Fruit fly (Drosophila melanogaster) whole organism, prepupa: Measurements from ENCODE around the gene CG31207.

Experiments used
- Blimp-1 ChIP-seq: fragments of 200-800 bp; sonication (Bioruptor generic); optimal IDR thresholded peaks from 3 replicates; lab custom pipeline; 2017; ENCODE audit warnings: missing biosample characterization, missing genetic modification characterization, mild to moderate bottlenecking, moderate library complexity, missing genetic modification reagents
- CG15336 ChIP-seq: fragments of 200-800 bp; sonication (Bioruptor generic); IDR thresholded peaks from 2 replicates; pipeline ENCODE4 v1.3.6; 2022; ENCODE audit warnings: missing biosample characterization, missing genetic modification characterization
- CG16779 ChIP-seq: fragments of 200-800 bp; sonication (Bioruptor generic); optimal IDR thresholded peaks from 3 replicates; lab custom pipeline; 2017; ENCODE audit warnings: missing biosample characterization, mild to moderate bottlenecking, missing genetic modification characterization
- Eip78C ChIP-seq: fragments of 200-800 bp; sonication (Bioruptor generic); peaks from one replicate; lab custom pipeline; 2016; ENCODE audit warnings: missing biosample characterization, missing genetic modification characterization
- Hr38 ChIP-seq: sonication (Bioruptor generic); optimal IDR thresholded peaks from 2 replicates; lab custom pipeline; 2016; ENCODE audit warnings: missing biosample characterization, missing genetic modification characterization
- Hr39 ChIP-seq: fragments of 200-800 bp; sonication (Bioruptor generic); optimal IDR thresholded peaks from 2 replicates; lab custom pipeline; 2016; ENCODE audit warnings: missing biosample characterization, missing genetic modification characterization
- Lpt ChIP-seq: fragments of 200-800 bp; sonication (Bioruptor generic); optimal IDR thresholded peaks from 3 replicates; lab custom pipeline; 2016; ENCODE audit warnings: missing biosample characterization, missing genetic modification characterization
- cyc ChIP-seq: fragments of 200-800 bp; sonication (Bioruptor generic); optimal IDR thresholded peaks from 3 replicates; lab custom pipeline; 2016; ENCODE audit warnings: missing biosample characterization, missing genetic modification characterization
- eg ChIP-seq: fragments of 200-800 bp; sonication (Bioruptor generic); IDR thresholded peaks from 3 replicates; pipeline ENCODE4 v1.3.6; 2022; ENCODE audit warnings: missing biosample characterization, missing genetic modification characterization
- fd59A ChIP-seq: fragments of 200-800 bp; sonication (Bioruptor generic); optimal IDR thresholded peaks from 2 replicates; lab custom pipeline; 2017; ENCODE audit warnings: missing biosample characterization, mild to moderate bottlenecking, missing genetic modification characterization, missing genetic modification reagents
- net ChIP-seq: fragments of 200-800 bp; sonication (Bioruptor generic); optimal IDR thresholded peaks from 3 replicates; lab custom pipeline; 2016; ENCODE audit warnings: missing biosample characterization, missing genetic modification characterization

- peak; percentile 84 for TF ChIP-seq Eip78C (GFP tag; lab: Kevin White, UChicago)
- TF ChIP-seq Lpt: no peak
- no peak for TF ChIP-seq net
- TF ChIP-seq CG15336 (GFP tag; lab: Robert Waterston, UW): peak; percentile 49; the same call in 1 of the 2 replicates
- TF ChIP-seq Hr39: no peak
- TF ChIP-seq Hr38 (GFP tag; lab: Kevin White, UChicago): no peak
- TF ChIP-seq cyc (GFP tag; lab: Kevin White, UChicago): no peak
- TF ChIP-seq fd59A (GFP tag; lab: Kevin White, UChicago): no peak
- no peak for TF ChIP-seq Blimp-1 (GFP tag; lab: Kevin White, UChicago)
- TF ChIP-seq eg: peak; percentile 57; the same call in 2 of the 3 replicates
- peak; percentile 65 for TF ChIP-seq CG16779
Observed at dm6 chr3R:21065010-21065695, 18.3 kb upstream of the CG31207 start, which contains the start of gene AnxB9.
